Fruit fly (Drosophila melanogaster) whole organism, embryonic: Measurements from ENCODE around the gene HP1b.

Experiments used
- Antp ChIP-seq: fragments of 200-800 bp; sonication (Bioruptor generic); optimal IDR thresholded peaks from 3 replicates; lab custom pipeline; 2016; ENCODE audit warnings: missing biosample characterization, missing genetic modification characterization
- BtbVII ChIP-seq: fragments of 200-800 bp; sonication (Bioruptor generic); optimal IDR thresholded peaks from 3 replicates; lab custom pipeline; 2017; ENCODE audit warnings: missing biosample characterization, mild to moderate bottlenecking, missing genetic modification characterization
- CG10366 ChIP-seq: fragments of 200-800 bp; sonication (Bioruptor generic); IDR thresholded peaks from 2 replicates; pipeline ENCODE4 v1.3.6; 2022; ENCODE audit warnings: missing biosample characterization, missing genetic modification characterization
- CG10462 ChIP-seq: fragments of 200-800 bp; sonication (Bioruptor generic); optimal IDR thresholded peaks from 2 replicates; lab custom pipeline; 2016; ENCODE audit warnings: missing biosample characterization, missing genetic modification characterization
- CG10654 ChIP-seq: fragments of 200-800 bp; sonication (Bioruptor generic); optimal IDR thresholded peaks from 2 replicates; lab custom pipeline; 2016; ENCODE audit warnings: missing biosample characterization, missing genetic modification characterization
- CG13296 ChIP-seq: fragments of 200-800 bp; sonication (Bioruptor generic); optimal IDR thresholded peaks from 3 replicates; lab custom pipeline; 2018; ENCODE audit warnings: missing biosample characterization, mild to moderate bottlenecking, missing genetic modification characterization
- CG14965 ChIP-seq: fragments of 200-800 bp; sonication (Bioruptor generic); optimal IDR thresholded peaks from 2 replicates; lab custom pipeline; 2016; ENCODE audit warnings: missing biosample characterization, missing genetic modification characterization, borderline replicate concordance
- CG16779 ChIP-seq: fragments of 200-800 bp; sonication (Bioruptor generic); IDR thresholded peaks from 2 replicates; pipeline ENCODE4 v1.3.6; 2022; ENCODE audit warnings: missing biosample characterization, missing genetic modification characterization
- CG17186 ChIP-seq: fragments of 200-800 bp; sonication (Bioruptor generic); optimal IDR thresholded peaks from 3 replicates; lab custom pipeline; 2017; ENCODE audit warnings: missing biosample characterization, missing genetic modification reagents, missing genetic modification characterization
- CG17328 ChIP-seq: fragments of 200-800 bp; sonication (Bioruptor generic); IDR thresholded peaks from 2 replicates; pipeline ENCODE4 v1.3.6; 2022; ENCODE audit warnings: missing biosample characterization, missing genetic modification characterization
- CG2712 ChIP-seq: fragments of 200-800 bp; optimal IDR thresholded peaks from 3 replicates; lab custom pipeline; 2019; ENCODE audit warnings: missing biosample characterization, mild to moderate bottlenecking, missing genetic modification characterization, moderate library complexity
- CG3838 ChIP-seq: fragments of 200-800 bp; sonication (Bioruptor generic); optimal IDR thresholded peaks from 3 replicates; lab custom pipeline; 2016; ENCODE audit warnings: missing biosample characterization, missing genetic modification characterization
- CG6791 ChIP-seq: fragments of 200-800 bp; sonication (Bioruptor generic); IDR thresholded peaks from 3 replicates; pipeline ENCODE4 v1.3.6; 2022; ENCODE audit warnings: missing biosample characterization, missing genetic modification characterization; ENCODE audit not compliant: partially characterized antibody
- CG9609 ChIP-seq: fragments of 200-800 bp; sonication (Bioruptor generic); optimal IDR thresholded peaks from 3 replicates; lab custom pipeline; 2016; ENCODE audit warnings: missing biosample characterization, missing genetic modification characterization
- CoRest ChIP-seq: fragments of 200-800 bp; sonication (Bioruptor generic); optimal IDR thresholded peaks from 3 replicates; lab custom pipeline; 2018; ENCODE audit warnings: missing biosample characterization, mild to moderate bottlenecking, missing genetic modification characterization, moderate library complexity
- D19B ChIP-seq: fragments of 200-800 bp; sonication (Bioruptor generic); optimal IDR thresholded peaks from 2 replicates; lab custom pipeline; 2017; ENCODE audit warnings: missing biosample characterization, mild to moderate bottlenecking, missing genetic modification characterization
- Dll ChIP-seq: fragments of 200-800 bp; sonication (Bioruptor generic); IDR thresholded peaks from 4 replicates; pipeline ENCODE4 v1.3.6; 2022; ENCODE audit warnings: missing biosample characterization, missing genetic modification characterization; ENCODE audit not compliant: partially characterized antibody
- Ets97D ChIP-seq: fragments of 200-800 bp; sonication (Bioruptor generic); optimal IDR thresholded peaks from 3 replicates; lab custom pipeline; 2016; ENCODE audit warnings: missing biosample characterization, missing genetic modification characterization
- Fer3 ChIP-seq: fragments of 200-800 bp; sonication (Bioruptor generic); optimal IDR thresholded peaks from 2 replicates; lab custom pipeline; 2018; ENCODE audit warnings: missing biosample characterization, mild to moderate bottlenecking, missing genetic modification characterization, moderate library complexity
- Hand ChIP-seq: fragments of 200-800 bp; sonication (Bioruptor generic); optimal IDR thresholded peaks from 2 replicates; lab custom pipeline; 2017; ENCODE audit warnings: mild to moderate bottlenecking, missing biosample characterization, missing genetic modification reagents, missing genetic modification characterization
- HmgZ ChIP-seq: fragments of 200-800 bp; sonication (Bioruptor generic); optimal IDR thresholded peaks from 2 replicates; lab custom pipeline; 2018; ENCODE audit warnings: missing biosample characterization, mild to moderate bottlenecking, missing genetic modification characterization
- Jarid2 ChIP-seq: fragments of 200-800 bp; sonication (Bioruptor generic); optimal IDR thresholded peaks from 3 replicates; lab custom pipeline; 2017; ENCODE audit warnings: mild to moderate bottlenecking, missing biosample characterization, missing genetic modification reagents, missing genetic modification characterization
- Lhr ChIP-seq: fragments of 200-800 bp; sonication (Bioruptor generic); optimal IDR thresholded peaks from 3 replicates; lab custom pipeline; 2017; ENCODE audit warnings: mild to moderate bottlenecking, missing biosample characterization, missing genetic modification reagents, missing genetic modification characterization
- Lpt ChIP-seq: fragments of >200 bp; optimal IDR thresholded peaks from 2 replicates; lab custom pipeline; 2018; ENCODE audit warnings: missing biosample characterization, missing genetic modification characterization
- Mad ChIP-seq: fragments of 200-800 bp; sonication (Bioruptor generic); optimal IDR thresholded peaks from 2 replicates; lab custom pipeline; 2016; ENCODE audit warnings: missing biosample characterization, missing genetic modification characterization
- Myb ChIP-seq: fragments of 200-800 bp; sonication (Bioruptor generic); optimal IDR thresholded peaks from 2 replicates; lab custom pipeline; 2016; ENCODE audit warnings: missing biosample characterization, missing genetic modification characterization
- Neu2 ChIP-seq: fragments of 200-800 bp; sonication (Bioruptor generic); optimal IDR thresholded peaks from 3 replicates; lab custom pipeline; 2016; ENCODE audit warnings: missing biosample characterization, missing genetic modification characterization, borderline replicate concordance
- Scr ChIP-seq: fragments of 200-800 bp; sonication (Bioruptor generic); IDR thresholded peaks from 2 replicates; pipeline ENCODE4 v1.3.6; 2022; ENCODE audit warnings: missing biosample characterization, missing genetic modification characterization; ENCODE audit not compliant: partially characterized antibody
- Six4 ChIP-seq: fragments of 200-800 bp; sonication (Bioruptor generic); optimal IDR thresholded peaks from 2 replicates; lab custom pipeline; 2016; ENCODE audit warnings: missing biosample characterization, missing genetic modification characterization
- ab ChIP-seq: fragments of 200-800 bp; sonication (Bioruptor generic); optimal IDR thresholded peaks from 2 replicates; lab custom pipeline; 2016; ENCODE audit warnings: missing biosample characterization, missing genetic modification characterization
- bigmax ChIP-seq: fragments of 200-800 bp; sonication (Bioruptor generic); optimal IDR thresholded peaks from 2 replicates; lab custom pipeline; 2018; ENCODE audit warnings: missing biosample characterization, mild to moderate bottlenecking, missing genetic modification characterization
- caup ChIP-seq: fragments of 200-800 bp; sonication (Bioruptor generic); optimal IDR thresholded peaks from 3 replicates; lab custom pipeline; 2017; ENCODE audit warnings: missing biosample characterization, mild to moderate bottlenecking, missing genetic modification characterization, moderate library complexity; ENCODE audit not compliant: severe bottlenecking
- crc ChIP-seq: fragments of 200-800 bp; sonication (Bioruptor generic); optimal IDR thresholded peaks from 2 replicates; lab custom pipeline; 2016; ENCODE audit warnings: missing biosample characterization, missing genetic modification characterization
- en ChIP-seq: fragments of 200-800 bp; sonication (Bioruptor generic); optimal IDR thresholded peaks from 2 replicates; lab custom pipeline; 2016; ENCODE audit warnings: missing biosample characterization, missing genetic modification characterization
- fd96Cb ChIP-seq: fragments of 200-800 bp; sonication (Bioruptor generic); optimal IDR thresholded peaks from 2 replicates; lab custom pipeline; 2018; ENCODE audit warnings: missing biosample characterization, mild to moderate bottlenecking, missing genetic modification characterization, moderate library complexity
- gfzf ChIP-seq: fragments of 200-800 bp; sonication (Bioruptor generic); optimal IDR thresholded peaks from 2 replicates; lab custom pipeline; 2016; ENCODE audit warnings: missing biosample characterization, mild to moderate bottlenecking, missing genetic modification characterization, moderate library complexity
- h ChIP-seq: fragments of >200 bp; optimal IDR thresholded peaks from 2 replicates; lab custom pipeline; 2017
- jigr1 ChIP-seq: fragments of 200-800 bp; sonication (Bioruptor generic); IDR thresholded peaks from 3 replicates; pipeline ENCODE4 v1.3.6; 2022; ENCODE audit warnings: missing biosample characterization, missing genetic modification characterization
- lilli ChIP-seq: fragments of 200-800 bp; sonication (Bioruptor generic); optimal IDR thresholded peaks from 3 replicates; lab custom pipeline; 2016; ENCODE audit warnings: missing biosample characterization, missing genetic modification characterization
- lmd ChIP-seq: fragments of 200-800 bp; sonication (Bioruptor generic); IDR thresholded peaks from 2 replicates; pipeline ENCODE4 v1.3.6; 2022; ENCODE audit warnings: missing biosample characterization, missing genetic modification characterization
- mld ChIP-seq: fragments of 200-800 bp; sonication (Bioruptor generic); IDR thresholded peaks from 3 replicates; pipeline ENCODE4 v1.3.6; 2022; ENCODE audit warnings: missing biosample characterization, missing genetic modification characterization; ENCODE audit not compliant: partially characterized antibody
- nmo ChIP-seq: fragments of 200-800 bp; sonication (Bioruptor generic); optimal IDR thresholded peaks from 2 replicates; lab custom pipeline; 2018; ENCODE audit warnings: missing biosample characterization, mild to moderate bottlenecking, missing genetic modification characterization, moderate library complexity
- oc ChIP-seq: fragments of 200-800 bp; sonication (Bioruptor generic); optimal IDR thresholded peaks from 2 replicates; lab custom pipeline; 2018; ENCODE audit warnings: missing biosample characterization, mild to moderate bottlenecking, missing genetic modification characterization, moderate library complexity
- ranshi ChIP-seq: fragments of 200-800 bp; sonication (Bioruptor generic); IDR thresholded peaks from 2 replicates; pipeline ENCODE4 v1.3.6; 2022; ENCODE audit warnings: missing biosample characterization, missing genetic modification characterization
- ssp ChIP-seq: fragments of 200-800 bp; sonication (Bioruptor generic); IDR thresholded peaks from 2 replicates; pipeline ENCODE4 v1.3.6; 2022; ENCODE audit warnings: missing biosample characterization, missing genetic modification characterization
- tgo ChIP-seq: fragments of 200-800 bp; sonication (Bioruptor generic); IDR thresholded peaks from 3 replicates; pipeline ENCODE4 v1.3.6; 2022; ENCODE audit warnings: missing biosample characterization, missing genetic modification characterization
- trem ChIP-seq: fragments of 200-800 bp; optimal IDR thresholded peaks from 3 replicates; lab custom pipeline; 2019; ENCODE audit warnings: missing biosample characterization, mild to moderate bottlenecking, missing genetic modification characterization, moderate library complexity
- unc-4 ChIP-seq: fragments of 200-800 bp; sonication (Bioruptor generic); IDR thresholded peaks from 2 replicates; pipeline ENCODE4 v1.3.6; 2022; ENCODE audit warnings: missing biosample characterization, missing genetic modification characterization; ENCODE audit not compliant: partially characterized antibody
- vvl ChIP-seq: fragments of 200-800 bp; sonication (Bioruptor generic); IDR thresholded peaks from 2 replicates; pipeline ENCODE4 v1.3.6; 2022; ENCODE audit warnings: missing biosample characterization, missing genetic modification characterization
- yki ChIP-seq: fragments of >200 bp; optimal IDR thresholded peaks from 3 replicates; lab custom pipeline; 2018

HP1b gene

DNA sequence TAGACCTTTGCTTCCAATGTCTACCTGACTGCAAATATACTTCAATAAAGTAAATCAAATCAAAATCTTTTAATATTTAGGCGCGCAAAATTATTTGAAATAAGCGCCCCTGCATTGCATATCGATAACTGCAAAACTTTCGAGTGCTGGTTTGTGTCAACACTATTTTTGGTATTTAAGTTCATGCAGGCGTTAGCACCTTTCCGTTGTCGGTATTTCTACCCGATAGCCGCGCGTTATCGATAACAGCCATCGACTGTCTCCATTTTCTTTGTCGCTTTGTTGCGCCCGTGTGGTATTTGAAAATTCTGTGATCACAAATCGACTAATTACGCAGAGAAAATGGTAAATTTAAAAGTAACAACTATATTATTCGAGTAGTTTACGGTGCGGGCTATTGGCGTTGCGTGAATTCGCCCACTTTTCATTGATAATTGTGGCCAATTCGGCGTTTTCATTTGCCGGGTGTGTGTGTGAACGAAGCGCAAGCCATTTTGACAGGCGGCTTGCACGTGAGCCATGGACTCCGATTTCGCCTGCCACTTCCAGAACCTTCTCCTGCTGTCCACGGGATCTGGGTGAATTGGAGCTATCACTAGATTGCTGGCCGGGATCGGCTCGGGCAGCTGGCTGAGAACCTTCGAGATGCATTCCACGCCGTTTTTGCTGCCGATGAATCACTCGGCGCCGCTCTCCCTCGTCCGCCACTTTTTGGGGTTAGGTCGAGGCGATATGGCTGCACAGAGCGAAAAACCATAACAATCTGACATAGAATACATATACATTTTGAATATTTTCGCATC lies 8.6 kb downstream of the HP1b start, which contains the start of gene CCT2 (continued):
- TF ChIP-seq Mad (GFP tag; lab: Kevin White, UChicago) (no peak), Scr (GFP tag; lab: Robert Waterston, UW) (peak; percentile 58), CG10654 (GFP tag; lab: Kevin White, UChicago) (no peak), HmgZ (tag; lab: Kevin White, UChicago) (no peak), jigr1 (GFP tag; lab: Robert Waterston, UW) (no peak), en (GFP tag; lab: Kevin White, UChicago) (no peak), Myb (GFP tag; lab: Kevin White, UChicago) (peak; percentile 56), CG2712 (tag; lab: Kevin White, UChicago) (peak; percentile 10), BtbVII (no peak), bigmax (GFP tag; lab: Kevin White, UChicago) (peak; percentile 95), trem (peak; percentile 46), CoRest (tag; lab: Kevin White, UChicago) (no peak), crc (GFP tag; lab: Kevin White, UChicago) (no peak), D19B (GFP tag; lab: Kevin White, UChicago) (no peak), ab (no peak), ssp (no peak), CG17186 (GFP tag; lab: Kevin White, UChicago) (peak; percentile 59), CG13296 (GFP tag; lab: Kevin White, UChicago) (no peak), tgo (GFP tag; lab: Robert Waterston, UW) (no peak), Dll (GFP tag; lab: Robert Waterston, UW) (peak; percentile 67), oc (tag; lab: Kevin White, UChicago) (no peak), Six4 (GFP tag; lab: Kevin White, UChicago) (no peak), CG10462 (GFP tag; lab: Kevin White, UChicago) (no peak), CG17328 (GFP tag; lab: Robert Waterston, UW) (no peak), Neu2 (GFP tag; lab: Kevin White, UChicago) (no peak), CG10366 (no peak), gfzf (GFP tag; lab: Kevin White, UChicago) (peak; percentile 93), unc-4 (peak; percentile 70), lmd (GFP tag; lab: Robert Waterston, UW) (no peak), yki (lab: Kevin White, UChicago) (no peak), ranshi (GFP tag; lab: Robert Waterston, UW) (no peak), mld (GFP tag; lab: Robert Waterston, UW) (0 out of 3 replicates have a peak, but pooled peaks have one; percentile 23), caup (GFP tag; lab: Kevin White, UChicago) (no peak), Lhr (GFP tag; lab: Kevin White, UChicago) (peak; percentile 30), Ets97D (GFP tag; lab: Kevin White, UChicago) (peak; percentile 67), Jarid2 (GFP tag; lab: Kevin White, UChicago) (no peak), CG6791 (peak; percentile 68; the same call in 2 of the 3 replicates), CG16779 (GFP tag; lab: Robert Waterston, UW) (no peak), lilli (GFP tag; lab: Kevin White, UChicago) (no peak), Fer3 (no peak), CG14965 (no peak), Hand (GFP tag; lab: Kevin White, UChicago) (peak; percentile 3), fd96Cb (tag; lab: Kevin White, UChicago) (no peak), CG3838 (GFP tag; lab: Kevin White, UChicago) (no peak), Lpt (GFP tag; lab: Kevin White, UChicago) (no peak), h (no peak), CG9609 (GFP tag; lab: Kevin White, UChicago) (no peak), vvl (GFP tag; lab: Robert Waterston, UW) (no peak), Antp (GFP tag; lab: Kevin White, UChicago) (no peak), nmo (GFP tag; lab: Kevin White, UChicago) (peak; percentile 6)
